Fruit fly (Drosophila melanogaster) whole organism, prepupa: ENCODE results near the gene Kah.
A peak's percentile ranks its signal among the peaks of the same experiment; 100 is the strongest.

Source experiments
- Blimp-1 ChIP-seq: fragments of 200-800 bp; sonication (Bioruptor generic); optimal IDR thresholded peaks from 3 replicates; lab custom pipeline; 2017; ENCODE audit warnings: missing biosample characterization, missing genetic modification characterization, mild to moderate bottlenecking, moderate library complexity, missing genetic modification reagents
- CG10631 ChIP-seq: fragments of 200-800 bp; sonication (Bioruptor generic); optimal IDR thresholded peaks from 2 replicates; lab custom pipeline; 2016; ENCODE audit warnings: missing biosample characterization, missing genetic modification characterization
- CG10669 ChIP-seq: fragments of 200-800 bp; sonication (Bioruptor generic); optimal IDR thresholded peaks from 3 replicates; lab custom pipeline; 2018; ENCODE audit warnings: missing biosample characterization, mild to moderate bottlenecking, missing genetic modification characterization, moderate library complexity
- CG11762 ChIP-seq: fragments of 200-800 bp; sonication (Bioruptor generic); optimal IDR thresholded peaks from 3 replicates; lab custom pipeline; 2016; ENCODE audit warnings: missing biosample characterization, missing genetic modification characterization; ENCODE audit not compliant: insufficient read depth
- CG11902 ChIP-seq: fragments of 200-800 bp; sonication (Bioruptor generic); optimal IDR thresholded peaks from 3 replicates; lab custom pipeline; 2016; ENCODE audit warnings: missing biosample characterization, missing genetic modification characterization
- CG15336 ChIP-seq: fragments of 200-800 bp; sonication (Bioruptor generic); IDR thresholded peaks from 2 replicates; pipeline ENCODE4 v1.3.6; 2022; ENCODE audit warnings: missing biosample characterization, missing genetic modification characterization
- CG16779 ChIP-seq: fragments of 200-800 bp; sonication (Bioruptor generic); optimal IDR thresholded peaks from 3 replicates; lab custom pipeline; 2017; ENCODE audit warnings: missing biosample characterization, mild to moderate bottlenecking, missing genetic modification characterization
- CG3032 ChIP-seq: fragments of 200-800 bp; optimal IDR thresholded peaks from 2 replicates; lab custom pipeline; 2019; ENCODE audit warnings: missing biosample characterization, mild to moderate bottlenecking, missing genetic modification characterization, moderate library complexity
- CG31627 ChIP-seq: fragments of 200-800 bp; sonication (Bioruptor generic); optimal IDR thresholded peaks from 3 replicates; lab custom pipeline; 2016; ENCODE audit warnings: missing biosample characterization, missing genetic modification characterization
- CG3919 ChIP-seq: fragments of 200-800 bp; sonication (Bioruptor generic); optimal IDR thresholded peaks from 3 replicates; lab custom pipeline; 2016; ENCODE audit warnings: missing biosample characterization, missing genetic modification characterization
- CG4318 ChIP-seq: fragments of 200-800 bp; sonication (Bioruptor generic); optimal IDR thresholded peaks from 3 replicates; lab custom pipeline; 2017; ENCODE audit warnings: missing biosample characterization, mild to moderate bottlenecking, missing genetic modification characterization
- CG6276 ChIP-seq: fragments of 200-800 bp; sonication (Bioruptor generic); optimal IDR thresholded peaks from 2 replicates; lab custom pipeline; 2017; ENCODE audit warnings: missing biosample characterization, mild to moderate bottlenecking, missing genetic modification characterization
- CG6792 ChIP-seq: fragments of 200-800 bp; sonication (Bioruptor generic); optimal IDR thresholded peaks from 3 replicates; lab custom pipeline; 2016; ENCODE audit warnings: missing biosample characterization, missing genetic modification characterization
- CG6808 ChIP-seq: fragments of 200-800 bp; sonication (Bioruptor generic); optimal IDR thresholded peaks from 3 replicates; lab custom pipeline; 2017; ENCODE audit warnings: missing biosample characterization, missing genetic modification characterization, mild to moderate bottlenecking, moderate library complexity, missing genetic modification reagents
- CG7368 ChIP-seq: fragments of 200-800 bp; sonication (Bioruptor generic); optimal IDR thresholded peaks from 3 replicates; lab custom pipeline; 2016; ENCODE audit warnings: missing biosample characterization, missing genetic modification characterization
- CG8319 ChIP-seq: fragments of 200-800 bp; sonication (Bioruptor generic); optimal IDR thresholded peaks from 3 replicates; lab custom pipeline; 2016; ENCODE audit warnings: missing biosample characterization, missing genetic modification characterization
- CG8632 ChIP-seq: fragments of 200-800 bp; sonication (Bioruptor generic); optimal IDR thresholded peaks from 3 replicates; lab custom pipeline; 2016; ENCODE audit warnings: missing biosample characterization, missing genetic modification characterization
- CG9139 ChIP-seq: fragments of 200-800 bp; sonication (Bioruptor generic); optimal IDR thresholded peaks from 3 replicates; lab custom pipeline; 2017; ENCODE audit warnings: missing biosample characterization, mild to moderate bottlenecking, missing genetic modification characterization
- Eip75B ChIP-seq: fragments of 200-800 bp; sonication (Bioruptor generic); optimal IDR thresholded peaks from 3 replicates; lab custom pipeline; 2016; ENCODE audit warnings: missing biosample characterization, missing genetic modification characterization
- Eip78C ChIP-seq: fragments of 200-800 bp; sonication (Bioruptor generic); peaks from one replicate; lab custom pipeline; 2016; ENCODE audit warnings: missing biosample characterization, missing genetic modification characterization
- Eip93F ChIP-seq: fragments of 200-800 bp; sonication (Bioruptor generic); optimal IDR thresholded peaks from 2 replicates; lab custom pipeline; 2016; ENCODE audit warnings: missing biosample characterization, mild to moderate bottlenecking, missing genetic modification characterization
- Ets21C ChIP-seq: fragments of 200-800 bp; sonication (Bioruptor generic); optimal IDR thresholded peaks from 3 replicates; lab custom pipeline; 2016; ENCODE audit warnings: missing biosample characterization, missing genetic modification characterization
- Ets96B ChIP-seq: fragments of 200-800 bp; optimal IDR thresholded peaks from 2 replicates; lab custom pipeline; 2019; ENCODE audit warnings: missing biosample characterization, mild to moderate bottlenecking, missing genetic modification characterization, moderate library complexity
- Gug ChIP-seq: fragments of 200-800 bp; sonication (Bioruptor generic); IDR thresholded peaks from 2 replicates; pipeline ENCODE4 v1.3.6; 2022; ENCODE audit warnings: missing biosample characterization, missing genetic modification characterization
- Hr38 ChIP-seq: sonication (Bioruptor generic); optimal IDR thresholded peaks from 2 replicates; lab custom pipeline; 2016; ENCODE audit warnings: missing biosample characterization, missing genetic modification characterization
- Hr4 ChIP-seq: fragments of 200-800 bp; sonication (Bioruptor generic); optimal IDR thresholded peaks from 3 replicates; lab custom pipeline; 2016; ENCODE audit warnings: missing biosample characterization, missing genetic modification characterization
- Met ChIP-seq: fragments of 200-800 bp; sonication (Bioruptor generic); optimal IDR thresholded peaks from 3 replicates; lab custom pipeline; 2016; ENCODE audit warnings: missing biosample characterization, missing genetic modification characterization
- OdsH ChIP-seq: fragments of 200-800 bp; sonication (Bioruptor generic); optimal IDR thresholded peaks from 3 replicates; lab custom pipeline; 2016; ENCODE audit warnings: missing biosample characterization, missing genetic modification characterization
- Sox102F ChIP-seq: fragments of 200-800 bp; sonication (Bioruptor generic); optimal IDR thresholded peaks from 2 replicates; lab custom pipeline; 2016; ENCODE audit warnings: missing biosample characterization, mild to moderate bottlenecking, missing genetic modification characterization
- Sox14 ChIP-seq: fragments of 200-800 bp; sonication (Bioruptor generic); optimal IDR thresholded peaks from 3 replicates; lab custom pipeline; 2016; ENCODE audit warnings: missing biosample characterization, missing genetic modification characterization
- Sox15 ChIP-seq: fragments of 200-800 bp; sonication (Bioruptor generic); optimal IDR thresholded peaks from 3 replicates; lab custom pipeline; 2016; ENCODE audit warnings: missing biosample characterization, missing genetic modification characterization
- acj6 ChIP-seq: fragments of 200-800 bp; sonication (Bioruptor generic); optimal IDR thresholded peaks from 3 replicates; lab custom pipeline; 2016; ENCODE audit warnings: missing biosample characterization, missing genetic modification characterization
- dsx ChIP-seq: fragments of 200-800 bp; optimal IDR thresholded peaks from 3 replicates; lab custom pipeline; 2019; ENCODE audit warnings: missing biosample characterization, mild to moderate bottlenecking, missing genetic modification characterization, moderate library complexity; ENCODE audit not compliant: poor library complexity, severe bottlenecking
- eg ChIP-seq: fragments of 200-800 bp; sonication (Bioruptor generic); IDR thresholded peaks from 3 replicates; pipeline ENCODE4 v1.3.6; 2022; ENCODE audit warnings: missing biosample characterization, missing genetic modification characterization
- esn ChIP-seq: fragments of 200-800 bp; sonication (Bioruptor generic); optimal IDR thresholded peaks from 2 replicates; lab custom pipeline; 2016; ENCODE audit warnings: missing biosample characterization, mild to moderate bottlenecking, missing genetic modification characterization, moderate library complexity
- fd59A ChIP-seq: fragments of 200-800 bp; sonication (Bioruptor generic); optimal IDR thresholded peaks from 2 replicates; lab custom pipeline; 2017; ENCODE audit warnings: missing biosample characterization, mild to moderate bottlenecking, missing genetic modification characterization, missing genetic modification reagents
- fd85E ChIP-seq: fragments of 200-800 bp; sonication (Bioruptor generic); optimal IDR thresholded peaks from 3 replicates; lab custom pipeline; 2016; ENCODE audit warnings: missing biosample characterization, missing genetic modification characterization
- fkh ChIP-seq: fragments of 200-800 bp; sonication (Bioruptor generic); optimal IDR thresholded peaks from 3 replicates; lab custom pipeline; 2017; ENCODE audit warnings: missing biosample characterization, mild to moderate bottlenecking, missing genetic modification characterization, moderate library complexity
- lz ChIP-seq: fragments of 200-800 bp; sonication (Bioruptor generic); optimal IDR thresholded peaks from 3 replicates; lab custom pipeline; 2016; ENCODE audit warnings: missing biosample characterization, missing genetic modification characterization
- pdm3 ChIP-seq: fragments of 200-800 bp; sonication (Bioruptor generic); optimal IDR thresholded peaks from 3 replicates; lab custom pipeline; 2016; ENCODE audit warnings: missing biosample characterization, missing genetic modification characterization
- salr ChIP-seq, 2 experiments: fragments of 200-800 bp; sonication (Bioruptor generic); optimal IDR thresholded peaks; 3 replicates each; lab custom pipeline; 2016 to 2018; ENCODE audit warnings: missing biosample characterization in 2 of 2, missing genetic modification characterization in 2 of 2, mild to moderate bottlenecking in 1 of 2
- ss ChIP-seq, 2 experiments: fragments of 200-800 bp; sonication (Bioruptor generic); optimal IDR thresholded peaks; 2 replicates in 1 of 2; 3 replicates in 1 of 2; lab custom pipeline; 2017 to 2018; ENCODE audit warnings: mild to moderate bottlenecking in 2 of 2, missing biosample characterization in 2 of 2, missing genetic modification characterization in 2 of 2, moderate library complexity in 1 of 2
- vri ChIP-seq: fragments of 200-800 bp; sonication (Bioruptor generic); optimal IDR thresholded peaks from 3 replicates; lab custom pipeline; 2016; ENCODE audit warnings: missing biosample characterization, mild to moderate bottlenecking, missing genetic modification characterization

The Kah gene

DNA sequence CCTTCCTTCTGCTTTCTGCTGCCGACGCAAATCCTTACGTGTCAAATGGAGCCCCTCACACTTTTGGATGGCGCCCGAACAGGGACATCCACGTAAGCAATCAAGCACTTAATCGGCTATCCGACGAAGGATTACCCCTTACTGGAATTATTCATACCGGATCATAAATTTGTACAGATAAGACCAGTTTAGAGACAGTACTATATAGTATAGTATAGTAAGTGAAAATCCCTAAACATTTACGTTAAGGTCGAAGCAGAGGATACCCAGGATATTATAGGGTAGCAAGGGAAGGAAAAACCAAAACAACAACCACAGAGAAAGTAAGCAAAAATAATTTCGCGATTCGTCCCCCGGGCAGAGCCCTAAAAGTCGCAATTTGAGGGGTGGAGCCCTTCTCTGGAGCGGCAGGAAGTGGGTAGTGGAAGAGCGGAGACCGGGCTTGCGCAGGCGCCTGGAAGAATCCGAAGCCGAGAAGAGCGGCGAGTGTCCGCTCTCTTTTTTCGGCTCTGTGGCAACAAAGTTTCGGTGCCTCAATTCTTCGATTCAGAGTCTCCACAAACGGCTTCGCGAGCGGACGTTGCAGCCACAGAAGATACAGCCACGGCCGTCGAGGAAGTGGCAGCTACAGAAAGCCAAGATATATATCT, 43.4 kb downstream of the Kah start (continued):
- TF ChIP-seq Sox102F (peak; percentile 93), Sox15 (peak; percentile 81), ss (GFP tag; optimal IDR thresholded peaks at IDR 0.05; lab: Kevin White, UChicago) (peak; percentile 25 to 83), Gug (GFP tag; lab: Robert Waterston, UW) (peak; percentile 55), Met (GFP tag; lab: Kevin White, UChicago) (peak; percentile 93), pdm3 (peak; percentile 90), eg (GFP tag; lab: Robert Waterston, UW) (peak; percentile 82), CG16779 (peak; percentile 64), fkh (GFP tag; lab: Kevin White, UChicago) (no peak)

DNA sequence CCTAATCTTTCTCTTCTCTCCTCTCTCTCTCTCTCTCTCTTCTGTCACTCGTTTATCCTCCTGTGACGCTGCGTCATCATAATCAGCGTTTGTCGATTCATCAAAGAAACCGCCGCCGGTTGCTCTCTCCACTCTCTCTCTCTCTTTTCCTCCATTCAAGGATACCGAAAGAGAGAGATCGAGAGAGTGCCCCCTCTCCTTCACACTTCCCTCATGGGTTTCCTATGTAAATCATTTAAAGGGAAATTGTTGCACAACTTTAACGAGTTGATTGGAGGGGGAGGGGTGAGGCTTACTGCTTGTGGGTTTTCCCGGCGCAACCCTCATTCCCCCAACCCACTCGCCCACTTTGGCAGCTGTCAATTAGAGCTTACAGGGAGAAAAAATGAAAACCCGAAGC, 44.9 kb downstream of the Kah start:
- TF ChIP-seq dsx (GFP tag; lab: Kevin White, UChicago) (no peak), OdsH (no peak), fd85E (GFP tag; lab: Kevin White, UChicago) (no peak), Eip78C (GFP tag; lab: Kevin White, UChicago) (peak; percentile 65), CG8632 (GFP tag; lab: Kevin White, UChicago) (no peak), CG6276 (GFP tag; lab: Kevin White, UChicago) (no peak), Sox14 (GFP tag; lab: Kevin White, UChicago) (no peak), CG9139 (peak; percentile 34), CG6792 (GFP tag; lab: Kevin White, UChicago) (no peak)

DNA sequence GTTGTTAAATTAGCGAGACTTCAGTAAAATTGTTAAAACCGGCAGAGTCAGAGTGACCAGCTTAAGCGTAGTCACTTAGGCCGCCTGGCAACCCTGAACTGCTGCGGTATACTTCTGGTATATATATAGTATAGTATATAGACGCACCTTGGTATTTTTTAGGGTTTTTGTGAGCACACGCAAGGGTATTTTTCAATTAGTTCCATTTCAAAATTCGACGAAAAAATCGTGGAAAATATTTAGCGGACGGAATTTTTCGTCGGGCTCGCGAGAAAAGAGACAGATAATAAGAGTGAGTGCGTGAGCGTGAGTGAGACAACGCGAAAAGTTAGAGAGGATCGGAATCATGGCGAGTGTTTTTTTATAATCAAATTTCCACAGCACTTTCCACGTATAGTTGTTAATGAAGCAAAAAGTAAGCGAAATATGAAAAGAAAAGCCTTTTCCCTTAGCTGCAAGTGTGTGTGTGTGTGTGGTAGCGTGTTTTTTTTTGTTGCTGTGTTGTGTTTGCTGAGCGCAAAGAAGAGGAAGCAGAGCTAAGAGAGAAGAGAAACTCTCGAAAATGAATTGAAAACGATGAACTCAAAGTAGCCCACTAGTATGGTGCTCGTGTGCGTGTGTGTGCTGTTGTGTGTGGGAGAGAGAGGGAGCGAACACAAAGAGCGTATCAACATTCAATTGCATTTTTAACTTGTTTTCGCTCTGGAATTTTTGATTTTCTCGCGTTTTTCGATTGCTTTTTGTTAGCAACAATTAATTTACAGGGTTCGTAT, 46.0 kb downstream of the Kah start, which contains the start of the genes Cypl and Hipk:
TSS of gene Cypl (minus strand) at position 69 of the 773 bp plus-strand sequence.
TSS of gene Hipk (plus strand) at position 198 of the 773 bp plus-strand sequence.
- no peak for TF ChIP-seq CG10669 (GFP tag; lab: Kevin White, UChicago)
- TF ChIP-seq CG11762 (GFP tag; lab: Kevin White, UChicago): no peak
- TF ChIP-seq CG15336 (GFP tag; lab: Robert Waterston, UW): no peak; the same call in 1 of the 2 replicates
- no peak for TF ChIP-seq CG8319 (GFP tag; lab: Kevin White, UChicago)
- peak; percentile 54 for TF ChIP-seq esn (GFP tag; lab: Kevin White, UChicago)
- peak; percentile 63 for TF ChIP-seq vri (GFP tag; lab: Kevin White, UChicago)
- peak; percentile 57 for TF ChIP-seq Sox14 (GFP tag; lab: Kevin White, UChicago)
- TF ChIP-seq fd59A (GFP tag; lab: Kevin White, UChicago): no peak
- no peak for TF ChIP-seq Blimp-1 (GFP tag; lab: Kevin White, UChicago)
- no peak for TF ChIP-seq Ets96B (tag; lab: Kevin White, UChicago)
- TF ChIP-seq ss (GFP tag; optimal IDR thresholded peaks at IDR 0.05; lab: Kevin White, UChicago): peak; percentile 44 to 77
- TF ChIP-seq Hr4 (GFP tag; lab: Kevin White, UChicago): peak; percentile 7
- TF ChIP-seq CG9139: peak; percentile 34
- TF ChIP-seq CG11902 (GFP tag; lab: Kevin White, UChicago): no peak
- TF ChIP-seq CG10631: no peak
- no peak for TF ChIP-seq acj6 (GFP tag; lab: Kevin White, UChicago)
- peak; percentile 46 for TF ChIP-seq CG3919 (GFP tag; lab: Kevin White, UChicago)
- TF ChIP-seq CG31627 (GFP tag; lab: Kevin White, UChicago): no peak
- TF ChIP-seq eg (GFP tag; lab: Robert Waterston, UW): 0 out of 3 replicates have a peak, but pooled peaks have one; percentile 24
- TF ChIP-seq Eip78C (GFP tag; lab: Kevin White, UChicago): peak; percentile 87
- peak; percentile 14 for TF ChIP-seq CG7368 (GFP tag; lab: Kevin White, UChicago)
- TF ChIP-seq dsx (GFP tag; lab: Kevin White, UChicago): peak; percentile 26
- TF ChIP-seq lz (GFP tag; lab: Kevin White, UChicago): peak; percentile 13
- TF ChIP-seq Sox15: no peak
- no peak for TF ChIP-seq Hr38
- TF ChIP-seq CG6808 (GFP tag; lab: Kevin White, UChicago): peak; percentile 29
- TF ChIP-seq Gug (GFP tag; lab: Robert Waterston, UW): no peak
- TF ChIP-seq CG8632 (GFP tag; lab: Kevin White, UChicago): no peak
- no peak for TF ChIP-seq CG3032 (tag; lab: Kevin White, UChicago)
- TF ChIP-seq OdsH: no peak
- TF ChIP-seq Eip75B (GFP tag; lab: Kevin White, UChicago): peak; percentile 67
- peak; percentile 96 for TF ChIP-seq fkh (GFP tag; lab: Kevin White, UChicago)
- TF ChIP-seq Eip93F (GFP tag; lab: Kevin White, UChicago): peak; percentile 87
- no peak for TF ChIP-seq CG4318 (GFP tag; lab: Kevin White, UChicago)
- TF ChIP-seq salr (GFP tag; optimal IDR thresholded peaks at IDR 0.05; lab: Kevin White, UChicago): no peak
- TF ChIP-seq Met (GFP tag; lab: Kevin White, UChicago): peak; percentile 43
- peak; percentile 36 for TF ChIP-seq Sox102F
- peak; percentile 40 for TF ChIP-seq CG6276 (GFP tag; lab: Kevin White, UChicago)
- no peak for TF ChIP-seq Ets21C (GFP tag; lab: Kevin White, UChicago)
